Fruit fly (Drosophila melanogaster) whole organism, pupa: ENCODE data around the gene CG43169.

ENCODE experiments used
- CG10348 ChIP-seq: fragments of 200-800 bp; sonication (Bioruptor generic); IDR thresholded peaks from 2 replicates; pipeline ENCODE4 v1.3.6; 2022; ENCODE audit warnings: missing biosample characterization, missing genetic modification characterization
- CG12605 ChIP-seq: fragments of 200-800 bp; sonication (Bioruptor generic); IDR thresholded peaks from 2 replicates; pipeline ENCODE4 v1.3.6; 2022; ENCODE audit warnings: missing biosample characterization, missing genetic modification characterization
- CG13204 ChIP-seq: fragments of 200-800 bp; sonication (Bioruptor generic); optimal IDR thresholded peaks from 2 replicates; lab custom pipeline; 2018; ENCODE audit warnings: missing biosample characterization, mild to moderate bottlenecking, missing genetic modification characterization, moderate library complexity
- CG14655 ChIP-seq: fragments of 200-800 bp; sonication (Bioruptor generic); optimal IDR thresholded peaks from 3 replicates; lab custom pipeline; 2017; ENCODE audit warnings: mild to moderate bottlenecking, missing biosample characterization, missing genetic modification reagents, missing genetic modification characterization
- CG15710 ChIP-seq: fragments of 200-800 bp; sonication (Bioruptor generic); optimal IDR thresholded peaks from 2 replicates; lab custom pipeline; 2018; ENCODE audit warnings: missing biosample characterization, mild to moderate bottlenecking, missing genetic modification characterization, moderate library complexity
- CG17806 ChIP-seq: fragments of 200-800 bp; sonication (Bioruptor generic); optimal IDR thresholded peaks from 2 replicates; lab custom pipeline; 2018; ENCODE audit warnings: missing biosample characterization, mild to moderate bottlenecking, missing genetic modification characterization, moderate library complexity
- CG32121 ChIP-seq: fragments of 200-800 bp; sonication (Bioruptor generic); IDR thresholded peaks from 2 replicates; pipeline ENCODE4 v1.3.6; 2022; ENCODE audit warnings: missing biosample characterization, missing genetic modification characterization
- CG34367 ChIP-seq: fragments of 200-800 bp; sonication (Bioruptor generic); optimal IDR thresholded peaks from 2 replicates; lab custom pipeline; 2018; ENCODE audit warnings: missing biosample characterization, mild to moderate bottlenecking, missing genetic modification characterization
- CG4496 ChIP-seq: fragments of 200-800 bp; sonication (Bioruptor generic); IDR thresholded peaks from 3 replicates; pipeline ENCODE4 v1.3.6; 2022; ENCODE audit warnings: missing biosample characterization, missing genetic modification characterization
- CG8159 ChIP-seq: fragments of 200-800 bp; sonication (Bioruptor generic); optimal IDR thresholded peaks from 3 replicates; lab custom pipeline; 2018; ENCODE audit warnings: missing biosample characterization, mild to moderate bottlenecking, missing genetic modification characterization, moderate library complexity
- CG8301 ChIP-seq: fragments of 200-800 bp; sonication (Bioruptor generic); optimal IDR thresholded peaks from 2 replicates; lab custom pipeline; 2018; ENCODE audit warnings: missing biosample characterization, mild to moderate bottlenecking, missing genetic modification characterization
- CG9948 ChIP-seq: fragments of 200-800 bp; sonication (Bioruptor generic); optimal IDR thresholded peaks from 2 replicates; lab custom pipeline; 2018; ENCODE audit warnings: missing biosample characterization, mild to moderate bottlenecking, missing genetic modification characterization, moderate library complexity
- D1 ChIP-seq: fragments of 200-800 bp; sonication (Bioruptor generic); optimal IDR thresholded peaks from 2 replicates; lab custom pipeline; 2018; ENCODE audit warnings: missing biosample characterization, mild to moderate bottlenecking, missing genetic modification characterization, moderate library complexity
- EcR ChIP-seq: fragments of 200-800 bp; sonication (Bioruptor generic); optimal IDR thresholded peaks from 3 replicates; lab custom pipeline; 2019; ENCODE audit warnings: missing biosample characterization, missing genetic modification characterization, mild to moderate bottlenecking, moderate library complexity, missing genetic modification reagents
- Ets98B ChIP-seq: fragments of 200-800 bp; sonication (Bioruptor generic); IDR thresholded peaks from 2 replicates; pipeline ENCODE4 v1.3.6; 2022; ENCODE audit warnings: missing biosample characterization, missing genetic modification characterization
- Pif1A ChIP-seq: fragments of 200-800 bp; sonication (Bioruptor generic); optimal IDR thresholded peaks from 3 replicates; lab custom pipeline; 2016; ENCODE audit warnings: missing biosample characterization, missing genetic modification characterization
- Pif1B ChIP-seq: fragments of 200-800 bp; sonication (Bioruptor generic); optimal IDR thresholded peaks from 3 replicates; lab custom pipeline; 2016; ENCODE audit warnings: missing biosample characterization, missing genetic modification characterization
- Snoo ChIP-seq: fragments of 200-800 bp; sonication (Bioruptor generic); optimal IDR thresholded peaks from 3 replicates; lab custom pipeline; 2017; ENCODE audit warnings: missing biosample characterization, mild to moderate bottlenecking, missing genetic modification characterization, inconsistent platforms
- fd96Ca ChIP-seq: fragments of 200-800 bp; sonication (Bioruptor generic); IDR thresholded peaks from 3 replicates; pipeline ENCODE4 v1.3.6; 2022; ENCODE audit warnings: missing biosample characterization, missing genetic modification characterization
- gl ChIP-seq: fragments of 200-800 bp; sonication (Bioruptor generic); optimal IDR thresholded peaks from 2 replicates; lab custom pipeline; 2018; ENCODE audit warnings: missing biosample characterization, mild to moderate bottlenecking, missing genetic modification characterization
- rn ChIP-seq: fragments of 200-800 bp; sonication (Bioruptor generic); IDR thresholded peaks from 2 replicates; pipeline ENCODE4 v1.3.6; 2022; ENCODE audit warnings: missing biosample characterization, missing genetic modification characterization

Gene CG43169

DNA sequence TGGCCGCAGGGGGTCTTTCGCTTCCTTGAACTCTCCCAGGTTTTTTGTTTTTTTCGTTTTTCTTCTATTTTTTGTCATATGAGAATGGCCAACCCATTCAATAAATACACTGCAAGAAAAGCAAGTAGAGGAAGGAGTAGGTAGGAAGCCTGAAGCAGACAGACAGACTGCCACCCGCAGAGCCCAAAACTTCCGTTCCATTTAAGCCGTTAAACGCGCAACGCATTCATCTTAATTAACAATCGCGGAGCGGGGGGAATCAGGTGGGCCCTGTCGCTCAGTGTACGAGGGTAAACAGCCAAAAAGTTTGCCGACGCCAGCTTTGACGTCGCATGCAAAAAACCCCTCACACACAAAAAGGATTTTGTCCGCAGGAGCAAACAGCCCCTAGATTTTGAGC is 35.5 kb downstream of the CG43169 start:
- no peak for TF ChIP-seq fd96Ca (GFP tag; lab: Robert Waterston, UW)
- no peak for TF ChIP-seq Snoo (tag; lab: Kevin White, UChicago)
- TF ChIP-seq Ets98B (GFP tag; lab: Robert Waterston, UW), result no peak
- TF ChIP-seq CG8301, result no peak
- no peak for TF ChIP-seq CG32121
- TF ChIP-seq CG8159 (tag; lab: Kevin White, UChicago), result no peak
- TF ChIP-seq, all 21 proteins: peak for 0

DNA sequence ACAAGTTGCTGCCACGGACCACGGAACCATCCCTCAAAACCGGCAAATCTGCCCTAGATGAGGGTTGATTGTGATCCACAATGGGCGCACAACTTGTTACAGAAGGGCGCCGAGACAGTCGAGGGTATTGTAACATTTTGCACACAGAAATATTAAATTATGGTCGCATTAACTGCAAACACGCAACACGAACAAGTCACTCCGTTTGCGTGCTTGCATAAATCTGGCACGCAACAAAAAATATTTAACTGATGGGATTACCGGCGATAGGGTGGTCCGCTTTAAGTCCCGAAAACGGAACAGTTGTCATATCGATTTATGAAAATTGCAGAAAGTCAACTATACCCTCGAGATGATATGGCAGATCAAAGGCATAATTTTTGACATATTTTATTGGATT is 36.5 kb downstream of the CG43169 start:
- TF ChIP-seq rn (GFP tag; lab: Robert Waterston, UW) (no peak), EcR (GFP tag; lab: Kevin White, UChicago) (no peak)

DNA sequence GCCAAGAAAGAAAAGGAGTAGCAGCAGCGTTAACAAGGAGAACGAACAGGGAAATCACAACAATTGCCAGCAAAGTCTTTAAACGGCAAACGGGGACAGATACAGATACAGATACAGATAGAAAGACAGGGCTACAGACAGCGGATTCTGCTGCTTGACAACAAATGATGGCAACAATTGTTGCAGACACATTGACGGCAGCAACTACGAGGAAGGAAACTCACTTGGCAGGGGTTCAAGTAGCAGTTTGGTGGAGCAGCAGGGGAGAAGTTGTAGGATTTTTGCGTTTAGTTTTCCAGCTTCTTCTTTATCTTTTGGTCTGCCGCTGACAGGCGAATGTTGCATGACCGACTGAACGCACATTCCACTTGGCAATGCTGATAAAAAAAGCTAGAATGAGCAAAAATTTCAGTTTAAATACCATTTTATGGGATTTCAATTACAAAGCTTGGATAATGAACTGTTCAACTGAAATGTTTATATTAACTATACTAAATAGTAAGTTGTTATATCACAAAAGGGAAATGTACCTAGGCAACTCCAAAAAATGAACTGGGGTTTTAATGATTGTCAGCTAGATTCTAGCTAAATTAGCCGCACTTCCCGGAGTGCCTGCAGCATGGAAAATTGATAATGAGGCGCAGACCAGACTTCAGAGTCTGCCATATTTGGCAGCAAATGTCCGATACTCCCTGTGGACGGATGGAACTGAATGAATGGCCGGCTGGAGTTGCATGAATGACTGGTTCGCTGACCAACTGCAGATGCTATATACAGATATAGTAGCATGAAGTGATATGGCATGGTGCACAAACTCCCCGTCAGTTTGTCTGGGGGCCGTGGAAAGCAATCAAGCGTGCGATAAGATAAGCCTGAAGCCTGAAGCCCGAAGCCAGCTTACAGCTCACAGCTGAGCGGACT is 37.4 kb downstream of the CG43169 start:
- TF ChIP-seq CG15710 (tag; lab: Kevin White, UChicago), result no peak
- TF ChIP-seq CG34367 (tag; lab: Kevin White, UChicago), result no peak
- no peak for TF ChIP-seq CG9948 (tag; lab: Kevin White, UChicago)
- no peak for TF ChIP-seq CG8301
- no peak for TF ChIP-seq CG12605 (GFP tag; lab: Robert Waterston, UW)
- 0 out of 3 replicates have a peak, but pooled peaks have one; percentile 16 for TF ChIP-seq fd96Ca (GFP tag; lab: Robert Waterston, UW)
- no peak for TF ChIP-seq EcR (GFP tag; lab: Kevin White, UChicago)
- TF ChIP-seq D1 (tag; lab: Kevin White, UChicago), result no peak
- peak; percentile 4 for TF ChIP-seq CG14655
- no peak for TF ChIP-seq Pif1B (GFP tag; lab: Kevin White, UChicago)

DNA sequence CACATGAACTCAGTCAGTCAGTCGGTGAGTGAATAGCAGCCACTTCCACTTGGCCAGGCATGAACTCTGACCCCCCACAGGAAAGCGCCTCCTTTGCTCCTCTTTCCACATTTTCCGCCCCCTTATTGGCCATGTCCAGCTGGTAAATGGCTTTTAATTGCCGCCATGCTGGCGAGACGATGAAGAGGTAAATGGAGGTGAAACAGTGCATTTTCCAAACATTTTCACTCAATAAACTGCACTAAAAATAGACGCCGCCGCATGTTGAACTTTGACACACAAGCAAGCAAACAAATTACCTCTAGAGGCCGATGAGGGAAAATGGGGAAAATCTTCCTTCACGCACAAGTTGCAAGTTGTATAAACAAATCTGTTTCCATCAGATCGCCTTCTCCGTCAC is 38.6 kb downstream of the CG43169 start:
- TF ChIP-seq Ets98B (GFP tag; lab: Robert Waterston, UW) (no peak), Pif1A (GFP tag; lab: Kevin White, UChicago) (no peak), gl (tag; lab: Kevin White, UChicago) (no peak), Snoo (tag; lab: Kevin White, UChicago) (no peak), rn (GFP tag; lab: Robert Waterston, UW) (no peak), CG13204 (GFP tag; lab: Kevin White, UChicago) (no peak), CG17806 (tag; lab: Kevin White, UChicago) (no peak), EcR (GFP tag; lab: Kevin White, UChicago) (no peak), CG8159 (tag; lab: Kevin White, UChicago) (no peak), CG32121 (no peak), CG9948 (tag; lab: Kevin White, UChicago) (no peak), Pif1B (GFP tag; lab: Kevin White, UChicago) (no peak), CG15710 (tag; lab: Kevin White, UChicago) (no peak)
- TF ChIP-seq, all 21 proteins: peak for 0

DNA sequence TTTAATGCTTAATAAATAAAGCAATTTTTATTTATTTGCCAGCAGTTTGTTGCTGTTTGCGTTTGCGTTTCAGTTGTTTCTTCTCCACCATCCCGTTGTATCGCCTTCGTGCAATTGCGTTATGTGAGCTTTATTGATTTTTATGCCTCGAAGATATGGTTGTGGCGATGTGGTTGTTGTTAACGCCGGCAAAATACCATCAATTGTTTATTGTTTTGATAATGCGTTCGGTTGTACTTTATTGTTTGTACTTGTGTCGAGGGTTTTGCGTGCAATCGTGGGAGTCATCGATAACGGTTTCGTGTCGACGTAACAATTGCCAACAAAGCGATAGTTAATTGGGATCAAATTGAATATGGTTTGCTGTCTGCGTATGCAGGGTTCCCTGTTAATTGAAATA is 46.1 kb downstream of the CG43169 start:
- TF ChIP-seq CG4496 (GFP tag; lab: Robert Waterston, UW) (no peak), Snoo (tag; lab: Kevin White, UChicago) (no peak), CG10348 (GFP tag; lab: Robert Waterston, UW) (no peak), gl (tag; lab: Kevin White, UChicago) (no peak), EcR (GFP tag; lab: Kevin White, UChicago) (no peak), Ets98B (GFP tag; lab: Robert Waterston, UW) (no peak), CG15710 (tag; lab: Kevin White, UChicago) (no peak), CG9948 (tag; lab: Kevin White, UChicago) (no peak), CG8301 (no peak), Pif1A (GFP tag; lab: Kevin White, UChicago) (no peak), CG34367 (tag; lab: Kevin White, UChicago) (no peak), rn (GFP tag; lab: Robert Waterston, UW) (no peak), CG32121 (no peak), D1 (tag; lab: Kevin White, UChicago) (no peak)

DNA sequence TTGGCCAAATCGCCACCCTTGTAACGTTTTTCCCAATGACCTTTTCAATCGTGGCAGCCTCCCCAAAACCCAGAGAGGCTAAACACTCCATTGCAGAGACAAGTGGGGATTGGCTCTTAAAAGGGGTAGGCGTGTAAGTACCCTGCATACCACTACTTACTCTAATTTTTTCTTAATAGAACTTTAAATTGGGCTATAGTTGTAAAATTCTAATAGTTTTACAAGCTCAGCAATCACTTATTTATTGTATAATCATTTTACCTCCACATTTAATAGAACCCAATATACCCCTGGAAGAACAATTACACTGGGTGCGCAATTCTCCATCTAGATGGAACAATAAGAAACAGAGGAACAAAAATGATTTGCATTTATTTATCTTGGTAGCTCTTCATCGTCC is 46.7 kb downstream of the CG43169 start:
- 0 out of 2 replicates have a peak, but pooled peaks have one; percentile 14 for TF ChIP-seq Ets98B (GFP tag; lab: Robert Waterston, UW)
- no peak for TF ChIP-seq CG12605 (GFP tag; lab: Robert Waterston, UW)
- peak; percentile 64 for TF ChIP-seq Snoo (tag; lab: Kevin White, UChicago)
- no peak for TF ChIP-seq fd96Ca (GFP tag; lab: Robert Waterston, UW)
- TF ChIP-seq EcR (GFP tag; lab: Kevin White, UChicago), result no peak
- TF ChIP-seq CG10348 (GFP tag; lab: Robert Waterston, UW), result no peak
- TF ChIP-seq CG32121, result peak; percentile 47
- peak; percentile 40 for TF ChIP-seq Pif1A (GFP tag; lab: Kevin White, UChicago)
- no peak for TF ChIP-seq D1 (tag; lab: Kevin White, UChicago)
- no peak for TF ChIP-seq CG13204 (GFP tag; lab: Kevin White, UChicago)
- TF ChIP-seq CG8159 (tag; lab: Kevin White, UChicago), result peak; percentile 63
- peak; percentile 56; the same call in 2 of the 3 replicates for TF ChIP-seq CG4496 (GFP tag; lab: Robert Waterston, UW)
- TF ChIP-seq rn (GFP tag; lab: Robert Waterston, UW), result peak; percentile 20; the same call in 1 of the 2 replicates
- peak; percentile 58 for TF ChIP-seq CG9948 (tag; lab: Kevin White, UChicago)
- no peak for TF ChIP-seq Pif1B (GFP tag; lab: Kevin White, UChicago)
- no peak for TF ChIP-seq gl (tag; lab: Kevin White, UChicago)
- peak; percentile 46 for TF ChIP-seq CG14655
- peak; percentile 60 for TF ChIP-seq CG17806 (tag; lab: Kevin White, UChicago)
- TF ChIP-seq CG34367 (tag; lab: Kevin White, UChicago), result peak; percentile 41
- TF ChIP-seq CG15710 (tag; lab: Kevin White, UChicago), result peak; percentile 63
- TF ChIP-seq CG8301, result peak; percentile 41
